Worm (Caenorhabditis elegans): Measurements from ENCODE around the gene F07E5.7.

DNA sequence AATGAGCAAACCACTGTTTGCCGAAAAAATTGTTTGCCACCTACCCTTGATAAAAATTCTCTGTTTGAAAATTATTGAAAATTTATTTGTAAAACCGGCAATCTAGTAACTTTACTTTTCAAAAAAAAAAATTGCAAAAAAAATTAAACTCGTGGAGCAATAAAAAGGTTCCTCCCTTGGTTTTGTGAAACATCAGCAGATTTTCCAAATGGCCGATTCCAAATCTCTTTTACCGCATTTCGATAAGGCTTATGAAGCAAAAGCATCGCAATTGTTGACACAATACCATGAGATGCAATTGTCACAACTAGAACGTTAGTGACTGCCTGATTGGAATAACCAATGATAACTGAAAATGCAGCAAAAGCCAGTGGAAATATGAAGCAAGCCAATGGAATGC lies 43.2 kb upstream of the F07E5.7 start:
- no peak for TF ChIP-seq F49E8.2 (tag; optimal IDR thresholded peaks at IDR 0.05; ENCODE audit: borderline replicate concordance)
- TF ChIP-seq hif-1 (tag; optimal IDR thresholded peaks at IDR 0.05): no peak
- no peak for TF ChIP-seq ctbp-1 (GFP tag; IDR thresholded peaks at IDR 0.05)
- TF ChIP-seq zag-1 (tag; optimal IDR thresholded peaks at IDR 0.05): no peak
- no peak for TF ChIP-seq mep-1 (tag; optimal IDR thresholded peaks at IDR 0.05)
- no peak for TF ChIP-seq ztf-11 (tag; optimal IDR thresholded peaks at IDR 0.05)
- TF ChIP-seq lin-13 (GFP tag; optimal IDR thresholded peaks at IDR 0.05): no peak
- TF ChIP-seq nhr-11 (tag; optimal IDR thresholded peaks at IDR 0.05): no peak
- TF ChIP-seq pha-4 (GFP tag; IDR thresholded peaks at IDR 0.05): no peak
- TF ChIP-seq pha-4 (tag; optimal IDR thresholded peaks at IDR 0.05): no peak
- TF ChIP-seq unc-62 (GFP tag; optimal IDR thresholded peaks at IDR 0.05 in 1 of 2): no peak
- no peak for TF ChIP-seq unc-62 (tag; optimal IDR thresholded peaks at IDR 0.05)
